Worm (Caenorhabditis elegans) whole organism, L1 larva: ENCODE results near the gene C06E2.9.
A peak's percentile ranks its signal among the peaks of the same experiment; 100 is the strongest.

Experiments
- C04F5.9 ChIP-seq: sonication (generic microtip); optimal IDR thresholded peaks from 2 replicates; lab custom pipeline; 2016; ENCODE audit warnings: missing genetic modification characterization, missing compliant biosample characterization
- C16A3.4 ChIP-seq: fragments of 150-350 bp; optimal IDR thresholded peaks from 2 replicates; lab custom pipeline; 2014; ENCODE audit warnings: missing biosample characterization, missing genetic modification characterization
- Y116A8C.19 ChIP-seq: sonication (generic microtip); optimal IDR thresholded peaks from 2 replicates; lab custom pipeline; 2016; ENCODE audit warnings: missing compliant biosample characterization, missing genetic modification characterization, borderline replicate concordance
- aha-1 ChIP-seq: fragments of 150-350 bp; optimal IDR thresholded peaks from 2 replicates; lab custom pipeline; 2014; ENCODE audit warnings: missing biosample characterization, missing genetic modification characterization
- alr-1 ChIP-seq: fragments of 200-800 bp; sonication (Bioruptor generic); optimal IDR thresholded peaks from 2 replicates; lab custom pipeline; 2018; ENCODE audit warnings: borderline replicate concordance, mild to moderate bottlenecking, missing genetic modification characterization, missing compliant biosample characterization
- aly-2 ChIP-seq: fragments of 150-350 bp; optimal IDR thresholded peaks from 2 replicates; lab custom pipeline; 2014; ENCODE audit warnings: missing biosample characterization, missing genetic modification characterization
- blmp-1 ChIP-seq: fragments of 150-350 bp; optimal IDR thresholded peaks from 2 replicates; lab custom pipeline; 2014; ENCODE audit warnings: missing biosample characterization, missing genetic modification characterization
- ceh-8 ChIP-seq: fragments of 200-800 bp; sonication (Bioruptor generic); optimal IDR thresholded peaks from 2 replicates; lab custom pipeline; 2018; ENCODE audit warnings: mild to moderate bottlenecking, missing genetic modification characterization, moderate library complexity, missing compliant biosample characterization
- ceh-82 ChIP-seq, 3 experiments: fragments of 150-350 bp in 1 of 3; sonication (generic microtip) in 2 of 3; optimal IDR thresholded peaks; 2 replicates each; lab custom pipeline; 2014 to 2017; ENCODE audit warnings: missing biosample characterization in 3 of 3, missing genetic modification characterization in 3 of 3
- egl-13 ChIP-seq: sonication (generic microtip); optimal IDR thresholded peaks from 2 replicates; lab custom pipeline; 2016; ENCODE audit warnings: missing genotype, missing genetic modification reagents, missing genetic modification characterization, missing compliant biosample characterization
- ets-5 ChIP-seq: fragments of 200-800 bp; sonication (Bioruptor generic); IDR thresholded peaks from 2 replicates; pipeline ENCODE4 v1.3.6; 2022; ENCODE audit warnings: missing genetic modification characterization, missing compliant biosample characterization
- fkh-10 ChIP-seq: sonication (generic microtip); optimal IDR thresholded peaks from 2 replicates; lab custom pipeline; 2017; ENCODE audit warnings: missing biosample characterization, missing genetic modification reagents, missing genetic modification characterization
- fkh-4 ChIP-seq: sonication (generic microtip); optimal IDR thresholded peaks from 2 replicates; lab custom pipeline; 2016; ENCODE audit warnings: missing compliant biosample characterization, missing genetic modification characterization, borderline replicate concordance
- fkh-8 ChIP-seq: sonication (generic microtip); optimal IDR thresholded peaks from 2 replicates; lab custom pipeline; 2016; ENCODE audit warnings: mild to moderate bottlenecking, missing genetic modification characterization, missing compliant biosample characterization
- fos-1 ChIP-seq: fragments of 150-350 bp; optimal IDR thresholded peaks from 2 replicates; lab custom pipeline; 2014; ENCODE audit warnings: missing biosample characterization, missing genetic modification characterization
- hlh-17 ChIP-seq: fragments of 200-800 bp; sonication (Bioruptor generic); optimal IDR thresholded peaks from 2 replicates; lab custom pipeline; 2018; ENCODE audit warnings: missing genetic modification characterization, mild to moderate bottlenecking, missing compliant biosample characterization, moderate library complexity, borderline replicate concordance
- isw-1 ChIP-seq: fragments of 200-800 bp; sonication (Bioruptor generic); IDR thresholded peaks from 2 replicates; pipeline ENCODE4 v1.3.6; 2022; ENCODE audit warnings: missing genetic modification characterization, missing compliant biosample characterization
- jun-1 ChIP-seq: fragments of 150-350 bp; optimal IDR thresholded peaks from 2 replicates; lab custom pipeline; 2014; ENCODE audit warnings: missing biosample characterization, missing genetic modification reagents, missing genetic modification characterization
- lin-13 ChIP-seq: fragments of 150-350 bp; optimal IDR thresholded peaks from 2 replicates; lab custom pipeline; 2014; ENCODE audit warnings: missing biosample characterization, missing genetic modification reagents, missing genetic modification characterization
- lin-15B ChIP-seq: fragments of 150-350 bp; sonication (generic microtip); optimal IDR thresholded peaks from 3 replicates; lab custom pipeline; 2014; ENCODE audit warnings: missing biosample characterization, missing genetic modification characterization
- lsy-2 ChIP-seq, 2 experiments: fragments of 150-350 bp; optimal IDR thresholded peaks; 2 replicates each; lab custom pipeline; 2014; ENCODE audit warnings: missing biosample characterization in 2 of 2, missing genetic modification characterization in 2 of 2
- mab-9 ChIP-seq: fragments of 200-800 bp; sonication (Bioruptor generic); IDR thresholded peaks from 2 replicates; pipeline ENCODE4 v1.3.6; 2022; ENCODE audit warnings: missing genetic modification reagents, missing genetic modification characterization, missing compliant biosample characterization
- nhr-11 ChIP-seq: fragments of 150-350 bp; optimal IDR thresholded peaks from 2 replicates; lab custom pipeline; 2014; ENCODE audit warnings: missing biosample characterization, missing genetic modification characterization
- nhr-12 ChIP-seq: sonication (generic microtip); optimal IDR thresholded peaks from 2 replicates; lab custom pipeline; 2017; ENCODE audit warnings: missing biosample characterization, missing genetic modification characterization
- nhr-19 ChIP-seq: fragments of 200-800 bp; sonication (Bioruptor generic); conservative IDR thresholded peaks from 2 replicates; pipeline ENCODE4 v1.3.6; 2022; ENCODE audit warnings: missing genetic modification characterization, missing compliant biosample characterization
- nhr-237 ChIP-seq: fragments of 150-350 bp; optimal IDR thresholded peaks from 2 replicates; lab custom pipeline; 2014; ENCODE audit warnings: missing biosample characterization, missing genetic modification characterization
- nhr-28 ChIP-seq: fragments of 150-350 bp; optimal IDR thresholded peaks from 2 replicates; lab custom pipeline; 2014; ENCODE audit warnings: missing biosample characterization, missing genetic modification characterization
- nhr-90 ChIP-seq: sonication (generic microtip); optimal IDR thresholded peaks from 2 replicates; lab custom pipeline; 2016; ENCODE audit warnings: mild to moderate bottlenecking, missing genetic modification characterization, missing compliant biosample characterization; ENCODE audit not compliant: poor library complexity
- pag-3 ChIP-seq: sonication (generic microtip); optimal IDR thresholded peaks from 2 replicates; lab custom pipeline; 2017; ENCODE audit warnings: missing genetic modification characterization, mild to moderate bottlenecking, missing compliant biosample characterization, antibody characterized with exemption, borderline replicate concordance; ENCODE audit not compliant: insufficient read depth
- pax-3 ChIP-seq: fragments of 200-800 bp; sonication (Bioruptor generic); optimal IDR thresholded peaks from 2 replicates; lab custom pipeline; 2018; ENCODE audit warnings: mild to moderate bottlenecking, missing genetic modification characterization, moderate library complexity, missing compliant biosample characterization
- pqm-1 ChIP-seq: sonication (generic microtip); optimal IDR thresholded peaks from 3 replicates; lab custom pipeline; 2017; ENCODE audit warnings: missing biosample characterization, missing genetic modification characterization
- snu-23 ChIP-seq: sonication (generic microtip); optimal IDR thresholded peaks from 2 replicates; lab custom pipeline; 2016; ENCODE audit warnings: missing genetic modification characterization, missing compliant biosample characterization
- swsn-7 ChIP-seq: sonication (generic microtip); optimal IDR thresholded peaks from 2 replicates; lab custom pipeline; 2016; ENCODE audit warnings: missing genetic modification characterization, missing compliant biosample characterization
- tbx-2 ChIP-seq: sonication (generic microtip); optimal IDR thresholded peaks from 2 replicates; lab custom pipeline; 2016; ENCODE audit warnings: missing genetic modification characterization, missing compliant biosample characterization
- tlp-1 ChIP-seq: fragments of 150-350 bp; optimal IDR thresholded peaks from 2 replicates; lab custom pipeline; 2014; ENCODE audit warnings: missing biosample characterization, missing genetic modification characterization
- unc-30 ChIP-seq: sonication (generic microtip); optimal IDR thresholded peaks from 2 replicates; lab custom pipeline; 2017; ENCODE audit warnings: missing biosample characterization, missing genetic modification characterization
- unc-62 ChIP-seq: fragments of 150-350 bp; optimal IDR thresholded peaks from 2 replicates; lab custom pipeline; 2014; ENCODE audit warnings: missing biosample characterization, missing genetic modification reagents, missing genetic modification characterization
- unc-86 ChIP-seq: sonication (generic microtip); optimal IDR thresholded peaks from 2 replicates; lab custom pipeline; 2016; ENCODE audit warnings: missing genetic modification characterization, missing compliant biosample characterization
- ztf-4 ChIP-seq: fragments of 150-350 bp; optimal IDR thresholded peaks from 2 replicates; lab custom pipeline; 2014; ENCODE audit warnings: missing biosample characterization, missing genetic modification characterization

C06E2.9 gene

ce11 chrX:8835887-8836348 lies 25.1 kb upstream of the C06E2.9 start, which contains the start of gene C28G1.2 (continued):
- peak; percentile 92 for TF ChIP-seq fkh-10 (GFP tag; lab: Kevin White, UChicago)
- peak; percentile 87 for TF ChIP-seq ztf-4
- TF ChIP-seq pqm-1 (tag; lab: Kevin White, UChicago): no peak
- TF ChIP-seq Y116A8C.19 (tag; lab: Kevin White, UChicago): no peak
- peak; percentile 41 for TF ChIP-seq blmp-1
- no peak for TF ChIP-seq hlh-17 (GFP tag; lab: Kevin White, UChicago)
- TF ChIP-seq tlp-1 (tag; lab: Kevin White, UChicago): no peak
- TF ChIP-seq ceh-8 (GFP tag; lab: Kevin White, UChicago): peak; percentile 92

ce11 chrX:8838176-8838575 lies 22.9 kb upstream of the C06E2.9 start:
- TF ChIP-seq C16A3.4 (tag; lab: Kevin White, UChicago): no peak
- no peak for TF ChIP-seq swsn-7 (tag; lab: Kevin White, UChicago)
- TF ChIP-seq lsy-2 (tag; optimal IDR thresholded peaks at IDR 0.05; lab: Kevin White, UChicago): no peak
- TF ChIP-seq nhr-12 (tag; lab: Kevin White, UChicago): no peak
- no peak for TF ChIP-seq jun-1 (tag; lab: Kevin White, UChicago)
- TF ChIP-seq egl-13 (tag; lab: Kevin White, UChicago): no peak
- TF ChIP-seq aly-2 (tag; lab: Kevin White, UChicago): no peak
- TF ChIP-seq lin-15B: no peak
- TF ChIP-seq snu-23: no peak
- TF ChIP-seq ceh-82 (tag; optimal IDR thresholded peaks at IDR 0.05; lab: Kevin White, UChicago): no peak
- no peak for TF ChIP-seq nhr-19 (GFP tag; lab: Robert Waterston, UW)
- no peak for TF ChIP-seq ets-5
- TF ChIP-seq unc-86 (tag; lab: Kevin White, UChicago): no peak
- TF ChIP-seq fkh-8 (tag; lab: Kevin White, UChicago): no peak
- no peak for TF ChIP-seq fkh-10 (GFP tag; lab: Kevin White, UChicago)
- no peak for TF ChIP-seq mab-9 (GFP tag; lab: Robert Waterston, UW)
- no peak for TF ChIP-seq pag-3
- TF ChIP-seq nhr-28 (tag; lab: Kevin White, UChicago): no peak
- TF ChIP-seq tbx-2 (tag; lab: Kevin White, UChicago): no peak
- TF ChIP-seq, all 84 proteins: peak for 0

- TF ChIP-seq nhr-90 (no peak), fkh-4 (tag; lab: Kevin White, UChicago) (no peak), nhr-19 (GFP tag; lab: Robert Waterston, UW) (no peak), isw-1 (GFP tag; lab: Robert Waterston, UW) (no peak), hlh-17 (GFP tag; lab: Kevin White, UChicago) (no peak), nhr-11 (tag; lab: Kevin White, UChicago) (no peak), C04F5.9 (tag; lab: Kevin White, UChicago) (no peak), blmp-1 (no peak), nhr-237 (no peak), ceh-8 (GFP tag; lab: Kevin White, UChicago) (no peak), lin-13 (GFP tag; lab: Kevin White, UChicago) (no peak), pax-3 (tag; lab: Kevin White, UChicago) (no peak), unc-30 (tag; lab: Kevin White, UChicago) (no peak), unc-62 (GFP tag; lab: Kevin White, UChicago) (no peak), alr-1 (tag; lab: Kevin White, UChicago) (no peak), aha-1 (no peak), fos-1 (tag; lab: Kevin White, UChicago) (no peak), aly-2 (tag; lab: Kevin White, UChicago) (no peak)
Observed at ce11 chrX:8843988-8844387, 17.1 kb upstream of the C06E2.9 start, which contains the start of gene ubc-23. TSS of gene ubc-23 (plus strand) at chrX:8844288.
